Worm (Caenorhabditis elegans) whole organism, young adult: ENCODE measurements around the gene mth-2.

Experiments used
- F10E7.11 ChIP-seq: sonication (generic microtip); optimal IDR thresholded peaks from 2 replicates; lab custom pipeline; 2017; ENCODE audit warnings: mild to moderate bottlenecking, missing genetic modification characterization, moderate library complexity, missing compliant biosample characterization
- F33H1.4 ChIP-seq: fragments of 200-800 bp; sonication (Bioruptor generic); IDR thresholded peaks from 2 replicates; pipeline ENCODE4 v1.3.6; 2022; ENCODE audit warnings: missing genetic modification reagents, missing genetic modification characterization, missing compliant biosample characterization
- F49E8.2 ChIP-seq: sonication (generic microtip); optimal IDR thresholded peaks from 3 replicates; lab custom pipeline; 2017; ENCODE audit warnings: missing genetic modification characterization, mild to moderate bottlenecking, missing compliant biosample characterization, antibody characterized with exemption, moderate library complexity; ENCODE audit not compliant: insufficient read depth
- F52B5.7 ChIP-seq: sonication (generic microtip); optimal IDR thresholded peaks from 2 replicates; lab custom pipeline; 2016; ENCODE audit warnings: mild to moderate bottlenecking, missing genetic modification characterization, missing compliant biosample characterization
- F57C9.4 ChIP-seq: sonication (generic microtip); optimal IDR thresholded peaks from 2 replicates; lab custom pipeline; 2017; ENCODE audit warnings: mild to moderate bottlenecking, missing genetic modification characterization, missing compliant biosample characterization
- Y53G8AR.9 ChIP-seq: fragments of 200-800 bp; sonication (Bioruptor generic); conservative IDR thresholded peaks from 2 replicates; pipeline ENCODE4 v1.3.6; 2022; ENCODE audit warnings: missing genetic modification reagents, missing genetic modification characterization, missing compliant biosample characterization
- Y56A3A.18 ChIP-seq: fragments of 200-800 bp; sonication (Bioruptor generic); IDR thresholded peaks from 2 replicates; pipeline ENCODE4 v1.3.6; 2022; ENCODE audit warnings: missing genetic modification reagents, missing genetic modification characterization, missing compliant biosample characterization
- Y67H2A.10 ChIP-seq: fragments of 200-800 bp; sonication (Bioruptor generic); conservative IDR thresholded peaks from 2 replicates; pipeline ENCODE4 v1.3.6; 2022; ENCODE audit warnings: missing genetic modification reagents, missing genetic modification characterization, missing compliant biosample characterization
- ama-1 ChIP-seq, 3 experiments: fragments of 150-350 bp in 1 of 3; sonication (generic microtip) in 2 of 3; optimal IDR thresholded peaks; 2 replicates each; lab custom pipeline; 2014 to 2018; ENCODE audit warnings: missing biosample characterization in 2 of 3, missing genetic modification characterization in 2 of 3, missing genetic modification reagents in 2 of 3
- athp-1 ChIP-seq: sonication (generic microtip); optimal IDR thresholded peaks from 2 replicates; lab custom pipeline; 2017; ENCODE audit warnings: mild to moderate bottlenecking, missing genetic modification characterization, missing compliant biosample characterization
- attf-6 ChIP-seq: fragments of 200-800 bp; sonication (Bioruptor generic); IDR thresholded peaks from 2 replicates; pipeline ENCODE4 v1.3.6; 2022; ENCODE audit warnings: missing genetic modification reagents, missing genetic modification characterization, missing compliant biosample characterization
- ccch-3 ChIP-seq: fragments of 200-800 bp; sonication (Bioruptor generic); optimal IDR thresholded peaks from 2 replicates; lab custom pipeline; 2018; ENCODE audit warnings: mild to moderate bottlenecking, missing genetic modification characterization, missing compliant biosample characterization
- ceh-40 ChIP-seq: fragments of 200-800 bp; sonication (Bioruptor generic); IDR thresholded peaks from 2 replicates; pipeline ENCODE4 v1.3.6; 2022; ENCODE audit warnings: missing genetic modification characterization, missing compliant biosample characterization
- die-1 ChIP-seq: sonication (generic microtip); optimal IDR thresholded peaks from 2 replicates; lab custom pipeline; 2016; ENCODE audit warnings: missing genotype, mild to moderate bottlenecking, missing genetic modification characterization, missing compliant biosample characterization
- ekl-4 ChIP-seq: fragments of 200-800 bp; sonication (Bioruptor generic); IDR thresholded peaks from 2 replicates; pipeline ENCODE4 v1.3.6; 2022; ENCODE audit warnings: missing genetic modification reagents, missing genetic modification characterization, missing compliant biosample characterization
- him-1 ChIP-seq: sonication (generic microtip); optimal IDR thresholded peaks from 2 replicates; lab custom pipeline; 2016; ENCODE audit warnings: missing genotype, missing genetic modification reagents, missing genetic modification characterization, missing compliant biosample characterization
- hmg-1.2 ChIP-seq: fragments of 200-800 bp; sonication (Bioruptor generic); IDR thresholded peaks from 2 replicates; pipeline ENCODE4 v1.3.6; 2022; ENCODE audit warnings: missing genetic modification reagents, missing genetic modification characterization, missing compliant biosample characterization
- hrde-1 ChIP-seq: sonication (generic microtip); optimal IDR thresholded peaks from 2 replicates; lab custom pipeline; 2016; ENCODE audit warnings: missing genetic modification characterization, mild to moderate bottlenecking, missing compliant biosample characterization, moderate library complexity, missing genotype, missing genetic modification reagents, borderline replicate concordance
- lin-35 ChIP-seq, 3 experiments: fragments of 150-350 bp in 2 of 3; sonication (generic microtip) in 1 of 3; optimal IDR thresholded peaks; 2 replicates each; lab custom pipeline; 2014 to 2018; ENCODE audit warnings: missing biosample characterization in 3 of 3, missing genetic modification characterization in 3 of 3, missing genetic modification reagents in 3 of 3
- lin-54 ChIP-seq: fragments of 200-800 bp; sonication (Bioruptor generic); optimal IDR thresholded peaks from 2 replicates; lab custom pipeline; 2018; ENCODE audit warnings: mild to moderate bottlenecking, missing genetic modification characterization, missing compliant biosample characterization
- lsl-1 ChIP-seq: fragments of 200-800 bp; sonication (Bioruptor generic); optimal IDR thresholded peaks from 2 replicates; lab custom pipeline; 2018; ENCODE audit warnings: mild to moderate bottlenecking, missing genetic modification characterization, moderate library complexity, missing compliant biosample characterization
- madf-3 ChIP-seq: fragments of 200-800 bp; sonication (Bioruptor generic); IDR thresholded peaks from 2 replicates; pipeline ENCODE4 v1.3.6; 2022; ENCODE audit warnings: missing genetic modification reagents, missing genetic modification characterization, missing compliant biosample characterization
- madf-6 ChIP-seq: fragments of 200-800 bp; sonication (Bioruptor generic); IDR thresholded peaks from 2 replicates; pipeline ENCODE4 v1.3.6; 2022; ENCODE audit warnings: missing genetic modification reagents, missing genetic modification characterization, missing compliant biosample characterization
- madf-8 ChIP-seq: fragments of 200-800 bp; sonication (Bioruptor generic); conservative IDR thresholded peaks from 2 replicates; pipeline ENCODE4 v1.3.6; 2022; ENCODE audit warnings: missing genetic modification reagents, missing genetic modification characterization, missing compliant biosample characterization
- mes-4 ChIP-seq: sonication (generic microtip); optimal IDR thresholded peaks from 2 replicates; lab custom pipeline; 2016; ENCODE audit warnings: missing genotype, missing genetic modification characterization, missing compliant biosample characterization
- mxl-1 ChIP-seq: sonication (generic microtip); optimal IDR thresholded peaks from 2 replicates; lab custom pipeline; 2016; ENCODE audit warnings: missing genetic modification characterization, missing compliant biosample characterization
- nfya-2 ChIP-seq: fragments of 200-800 bp; sonication (Bioruptor generic); IDR thresholded peaks from 2 replicates; pipeline ENCODE4 v1.3.6; 2022; ENCODE audit warnings: missing genetic modification reagents, missing genetic modification characterization, missing compliant biosample characterization
- nhr-120 ChIP-seq: fragments of 200-800 bp; sonication (Bioruptor generic); IDR thresholded peaks from 2 replicates; pipeline ENCODE4 v1.3.6; 2022; ENCODE audit warnings: missing genetic modification characterization, missing compliant biosample characterization
- pbrm-1 ChIP-seq: fragments of 200-800 bp; sonication (Bioruptor generic); IDR thresholded peaks from 2 replicates; pipeline ENCODE4 v1.3.6; 2022; ENCODE audit warnings: missing genetic modification reagents, missing genetic modification characterization, missing compliant biosample characterization
- repo-1 ChIP-seq: sonication (generic microtip); optimal IDR thresholded peaks from 2 replicates; lab custom pipeline; 2017; ENCODE audit warnings: mild to moderate bottlenecking, missing genetic modification characterization, missing compliant biosample characterization
- snpc-1.1 ChIP-seq: sonication (generic microtip); optimal IDR thresholded peaks from 2 replicates; lab custom pipeline; 2017; ENCODE audit warnings: missing genetic modification characterization, mild to moderate bottlenecking, missing compliant biosample characterization, antibody characterized with exemption, moderate library complexity, missing genotype, missing genetic modification reagents; ENCODE audit not compliant: insufficient read depth
- snpc-1.3 ChIP-seq: sonication (generic microtip); optimal IDR thresholded peaks from 2 replicates; lab custom pipeline; 2017; ENCODE audit warnings: missing genetic modification characterization, mild to moderate bottlenecking, missing compliant biosample characterization, antibody characterized with exemption, moderate library complexity, missing genotype, missing genetic modification reagents; ENCODE audit not compliant: insufficient read depth
- snpc-3.4 ChIP-seq: sonication (generic microtip); optimal IDR thresholded peaks from 2 replicates; lab custom pipeline; 2017; ENCODE audit warnings: missing genetic modification characterization, mild to moderate bottlenecking, missing compliant biosample characterization, antibody characterized with exemption, moderate library complexity, missing genotype, missing genetic modification reagents
- snpc-4 ChIP-seq, 5 experiments: fragments of 150-350 bp in 1 of 5; sonication (generic microtip) in 4 of 5; optimal IDR thresholded peaks; 2 replicates each; lab custom pipeline; 2014 to 2018; ENCODE audit warnings: missing genetic modification characterization in 5 of 5, missing biosample characterization in 3 of 5, antibody characterized with exemption in 2 of 5, mild to moderate bottlenecking in 2 of 5, missing compliant biosample characterization in 2 of 5, missing genotype in 2 of 5, moderate library complexity in 2 of 5, missing genetic modification reagents in 1 of 5
- tbp1 ChIP-seq: fragments of 200-800 bp; sonication (Bioruptor generic); optimal IDR thresholded peaks from 2 replicates; lab custom pipeline; 2018; ENCODE audit warnings: mild to moderate bottlenecking, missing genetic modification characterization, missing compliant biosample characterization
- tlf-1 ChIP-seq: fragments of 200-800 bp; sonication (Bioruptor generic); optimal IDR thresholded peaks from 2 replicates; lab custom pipeline; 2018; ENCODE audit warnings: mild to moderate bottlenecking, missing genetic modification characterization, missing compliant biosample characterization
- unc-130 ChIP-seq: sonication (generic microtip); optimal IDR thresholded peaks from 2 replicates; lab custom pipeline; 2016; ENCODE audit warnings: missing genetic modification reagents, missing genetic modification characterization, missing compliant biosample characterization
- xnd-1 ChIP-seq: sonication (generic microtip); optimal IDR thresholded peaks from 2 replicates; lab custom pipeline; 2016; ENCODE audit warnings: missing genotype, missing genetic modification reagents, missing genetic modification characterization, missing compliant biosample characterization

mth-2 gene

ce11 chrII:4229106-4229708 lies 35.1 kb upstream of the mth-2 start, which contains the start of gene C16A11.3:
TSS of gene C16A11.3 (plus strand) at chrII:4229545.
- TF ChIP-seq Y67H2A.10 (GFP tag; lab: Robert Waterston, UW): no peak
- peak; percentile 70 for TF ChIP-seq unc-130
- no peak for TF ChIP-seq F52B5.7 (tag; lab: Kevin White, UChicago)
- TF ChIP-seq hrde-1 (tag; lab: Kevin White, UChicago): peak; percentile 91
- peak; percentile 91 for TF ChIP-seq F49E8.2 (tag; lab: Kevin White, UChicago)
- peak; percentile 65 for TF ChIP-seq snpc-3.4 (tag; lab: Kevin White, UChicago)
- peak; percentile 48 for TF ChIP-seq madf-8 (GFP tag; lab: Robert Waterston, UW)
- TF ChIP-seq snpc-1.1 (tag; lab: Kevin White, UChicago): peak; percentile 49
- no peak for TF ChIP-seq mxl-1
- no peak for TF ChIP-seq die-1
- 0 out of 2 replicates have a peak, but pooled peaks have one; percentile 54 for TF ChIP-seq madf-3 (GFP tag; lab: Robert Waterston, UW)
- TF ChIP-seq hmg-1.2 (GFP tag; lab: Robert Waterston, UW): peak; percentile 32; the same call in 1 of the 2 replicates
- TF ChIP-seq attf-6 (GFP tag; lab: Robert Waterston, UW): peak; percentile 70; the same call in 1 of the 2 replicates
- peak; percentile 87 for TF ChIP-seq madf-6 (GFP tag; lab: Robert Waterston, UW)
- peak; percentile 34 for TF ChIP-seq him-1
- TF ChIP-seq mes-4 (tag; lab: Kevin White, UChicago): peak; percentile 12
- TF ChIP-seq lin-54 (GFP tag; lab: Kevin White, UChicago): peak; percentile 12
- TF ChIP-seq xnd-1 (tag; lab: Kevin White, UChicago): peak; percentile 81
- peak in 1 of 3 experiments; percentile 32 for TF ChIP-seq lin-35 (GFP tag; optimal IDR thresholded peaks at IDR 0.05; lab: Kevin White, UChicago)
- TF ChIP-seq ekl-4 (GFP tag; lab: Robert Waterston, UW): peak; percentile 72
- peak; percentile 35 for TF ChIP-seq snpc-4 (GFP tag; optimal IDR thresholded peaks at IDR 0.05; lab: Kevin White, UChicago)
- peak in 2 of 4 experiments; percentile 3 to 42 for TF ChIP-seq snpc-4 (tag; optimal IDR thresholded peaks at IDR 0.05; lab: Kevin White, UChicago)
- no peak for TF ChIP-seq F57C9.4
- peak; percentile 76; the same call in 1 of the 2 replicates for TF ChIP-seq Y56A3A.18 (GFP tag; lab: Robert Waterston, UW)
- TF ChIP-seq ccch-3 (GFP tag; lab: Kevin White, UChicago): no peak
- TF ChIP-seq tlf-1: peak; percentile 58
- peak; percentile 75 for TF ChIP-seq lsl-1 (GFP tag; lab: Kevin White, UChicago)
- TF ChIP-seq athp-1 (tag; lab: Kevin White, UChicago): peak; percentile 62
- no peak for TF ChIP-seq repo-1 (tag; lab: Kevin White, UChicago)
- peak; percentile 75; the same call in 1 of the 2 replicates for TF ChIP-seq Y53G8AR.9 (GFP tag; lab: Robert Waterston, UW)
- 0 out of 2 replicates have a peak, but pooled peaks have one; percentile 74 for TF ChIP-seq nfya-2 (GFP tag; lab: Robert Waterston, UW)
- no peak for TF ChIP-seq nhr-120 (GFP tag; lab: Robert Waterston, UW)
- TF ChIP-seq ama-1 (optimal IDR thresholded peaks at IDR 0.05; lab: Kevin White, UChicago): no peak
- peak in 1 of 2 experiments; percentile 86 for TF ChIP-seq ama-1 (GFP tag; optimal IDR thresholded peaks at IDR 0.05; lab: Kevin White, UChicago)
- peak; percentile 64 for TF ChIP-seq snpc-1.3
- TF ChIP-seq ceh-40 (GFP tag; lab: Robert Waterston, UW): no peak
- peak; percentile 74 for TF ChIP-seq F33H1.4
- TF ChIP-seq F10E7.11 (tag; lab: Kevin White, UChicago): peak; percentile 41
- no peak; the same call in 1 of the 2 replicates for TF ChIP-seq pbrm-1 (GFP tag; lab: Robert Waterston, UW)
- peak; percentile 0 for TF ChIP-seq tbp1
